Fruit fly (Drosophila melanogaster) whole organism, embryonic: ENCODE measurements around the gene IntS2.

ENCODE experiments used
- Atf6 ChIP-seq: fragments of 200-800 bp; sonication (Bioruptor generic); IDR thresholded peaks from 2 replicates; pipeline ENCODE4 v1.3.6; 2022; ENCODE audit warnings: missing biosample characterization, missing genetic modification characterization
- Blimp-1 ChIP-seq: fragments of 200-800 bp; sonication (Bioruptor generic); optimal IDR thresholded peaks from 3 replicates; lab custom pipeline; 2018; ENCODE audit warnings: missing biosample characterization, missing genetic modification characterization, mild to moderate bottlenecking, moderate library complexity, missing genetic modification reagents
- CG10209 ChIP-seq: fragments of 200-800 bp; sonication (Bioruptor generic); optimal IDR thresholded peaks from 3 replicates; lab custom pipeline; 2017; ENCODE audit warnings: missing biosample characterization, mild to moderate bottlenecking, missing genetic modification characterization, missing genetic modification reagents
- CG1832 ChIP-seq: fragments of 200-800 bp; sonication (Bioruptor generic); optimal IDR thresholded peaks from 2 replicates; lab custom pipeline; 2017; ENCODE audit warnings: missing biosample characterization, mild to moderate bottlenecking, missing genetic modification characterization, inconsistent platforms
- esg ChIP-seq: fragments of 200-800 bp; sonication (Bioruptor generic); conservative IDR thresholded peaks from 2 replicates; pipeline ENCODE4 v1.3.6; 2022; ENCODE audit warnings: missing biosample characterization, missing genetic modification characterization
- mirr ChIP-seq: fragments of 200-800 bp; sonication (Bioruptor generic); optimal IDR thresholded peaks from 3 replicates; lab custom pipeline; 2018; ENCODE audit warnings: missing biosample characterization, mild to moderate bottlenecking, missing genetic modification characterization

DNA sequence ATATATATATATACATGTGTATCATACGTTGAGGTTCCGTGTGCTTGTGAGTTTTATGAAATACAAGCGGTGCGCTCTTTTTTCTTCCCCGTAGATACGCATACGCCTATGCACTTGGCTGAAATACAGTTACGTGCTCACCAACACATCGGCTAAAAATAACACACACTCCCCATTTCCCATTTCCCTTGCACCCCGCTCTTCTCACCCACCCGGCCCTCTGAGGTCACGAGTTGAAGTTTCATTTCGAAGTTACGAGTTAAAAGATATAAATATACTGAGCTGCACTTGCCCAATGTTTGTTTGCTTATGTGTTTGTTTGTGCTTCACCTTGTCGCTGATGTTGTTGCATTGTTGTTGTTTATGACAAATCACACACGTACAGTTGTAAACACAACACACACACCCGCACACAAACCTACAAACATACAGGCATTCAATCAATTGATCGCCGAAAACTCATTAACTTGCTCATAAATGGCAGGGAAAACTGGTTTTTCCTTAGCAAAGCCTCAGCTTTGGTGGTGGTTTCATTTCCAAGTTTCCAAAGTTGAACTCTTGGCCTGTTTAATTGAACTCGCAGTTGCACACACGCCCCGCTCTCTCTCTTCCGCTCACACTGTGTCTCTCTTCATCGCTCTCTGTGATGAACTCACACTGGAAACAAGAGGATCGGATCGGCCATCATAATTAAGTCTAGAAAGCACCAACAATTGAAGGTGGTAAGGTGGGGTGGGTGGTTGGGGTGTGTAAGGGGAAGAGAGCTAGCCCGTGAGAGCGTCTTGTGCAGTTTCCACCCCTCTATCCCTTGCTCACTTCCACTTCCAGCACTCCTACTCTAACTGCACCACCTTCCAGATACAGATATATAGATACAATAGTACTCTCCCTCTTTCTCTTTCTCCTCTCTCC lies 1.8 kb upstream of the IntS2 start:
- TF ChIP-seq Blimp-1 (GFP tag; lab: Kevin White, UChicago) (no peak), CG10209 (GFP tag; lab: Kevin White, UChicago) (no peak), Atf6 (no peak), esg (GFP tag; lab: Robert Waterston, UW) (no peak), CG1832 (GFP tag; lab: Kevin White, UChicago) (peak; percentile 75), mirr (GFP tag; lab: Kevin White, UChicago) (no peak)
